Worm (Caenorhabditis elegans) whole organism, mixed stage, embryonic: ENCODE measurements around the gene dap-3.

Experiments used
- M03D4.4 ChIP-seq: sonication (generic microtip); optimal IDR thresholded peaks from 2 replicates; lab custom pipeline; 2017; ENCODE audit warnings: mild to moderate bottlenecking, missing genetic modification characterization, missing compliant biosample characterization
- bed-3 ChIP-seq: fragments of 200-800 bp; sonication (Bioruptor generic); optimal IDR thresholded peaks from 3 replicates; lab custom pipeline; 2018; ENCODE audit warnings: mild to moderate bottlenecking, missing genetic modification characterization, moderate library complexity, missing compliant biosample characterization
- blmp-1 ChIP-seq: fragments of 150-350 bp; optimal IDR thresholded peaks from 2 replicates; lab custom pipeline; 2014; ENCODE audit warnings: missing biosample characterization, missing genetic modification characterization
- ceh-39 ChIP-seq: fragments of 150-350 bp; optimal IDR thresholded peaks from 2 replicates; lab custom pipeline; 2014; ENCODE audit warnings: missing biosample characterization, missing genetic modification characterization
- ceh-43 ChIP-seq: fragments of 200-800 bp; sonication (Bioruptor generic); optimal IDR thresholded peaks from 2 replicates; lab custom pipeline; 2018; ENCODE audit warnings: mild to moderate bottlenecking, missing genetic modification characterization, moderate library complexity, missing compliant biosample characterization
- ceh-83 ChIP-seq: fragments of 200-800 bp; sonication (Bioruptor generic); optimal IDR thresholded peaks from 2 replicates; lab custom pipeline; 2018; ENCODE audit warnings: mild to moderate bottlenecking, missing genetic modification characterization, missing compliant biosample characterization
- ces-1 ChIP-seq: fragments of 150-350 bp; optimal IDR thresholded peaks from 2 replicates; lab custom pipeline; 2014; ENCODE audit warnings: missing biosample characterization, missing genetic modification reagents, missing genetic modification characterization
- cnd-1 ChIP-seq: fragments of 200-800 bp; sonication (Bioruptor generic); optimal IDR thresholded peaks from 2 replicates; lab custom pipeline; 2018; ENCODE audit warnings: mild to moderate bottlenecking, missing genetic modification characterization, missing compliant biosample characterization
- drap-1 ChIP-seq: fragments of 200-800 bp; sonication (Bioruptor generic); optimal IDR thresholded peaks from 3 replicates; lab custom pipeline; 2018; ENCODE audit warnings: mild to moderate bottlenecking, missing genetic modification characterization, missing compliant biosample characterization
- elt-1 ChIP-seq: sonication (generic microtip); optimal IDR thresholded peaks from 2 replicates; lab custom pipeline; 2017; ENCODE audit warnings: missing genetic modification characterization, mild to moderate bottlenecking, missing compliant biosample characterization, antibody characterized with exemption, moderate library complexity, borderline replicate concordance; ENCODE audit not compliant: insufficient read depth
- elt-3 ChIP-seq: fragments of 150-350 bp; optimal IDR thresholded peaks from 2 replicates; lab custom pipeline; 2014; ENCODE audit warnings: missing biosample characterization, missing genetic modification characterization
- flh-1 ChIP-seq: fragments of 200-800 bp; sonication (Bioruptor generic); optimal IDR thresholded peaks from 2 replicates; lab custom pipeline; 2018; ENCODE audit warnings: mild to moderate bottlenecking, missing genetic modification characterization, moderate library complexity, missing compliant biosample characterization
- ham-2 ChIP-seq: fragments of 200-800 bp; sonication (Bioruptor generic); optimal IDR thresholded peaks from 2 replicates; lab custom pipeline; 2018; ENCODE audit warnings: mild to moderate bottlenecking, missing genetic modification characterization, missing compliant biosample characterization
- hlh-1 ChIP-seq: fragments of 150-350 bp; optimal IDR thresholded peaks from 2 replicates; lab custom pipeline; 2014; ENCODE audit warnings: missing biosample characterization, missing genetic modification reagents, missing genetic modification characterization
- lsy-2 ChIP-seq: fragments of 150-350 bp; optimal IDR thresholded peaks from 2 replicates; lab custom pipeline; 2014; ENCODE audit warnings: missing biosample characterization, missing genetic modification characterization
- mab-5 ChIP-seq: fragments of 150-350 bp; optimal IDR thresholded peaks from 2 replicates; lab custom pipeline; 2014; ENCODE audit warnings: missing biosample characterization, missing genetic modification characterization
- mep-1 ChIP-seq: fragments of 150-350 bp; optimal IDR thresholded peaks from 2 replicates; lab custom pipeline; 2017; ENCODE audit warnings: missing biosample characterization, missing genetic modification reagents, missing genetic modification characterization, inconsistent platforms
- nhr-12 ChIP-seq: fragments of 150-350 bp; optimal IDR thresholded peaks from 2 replicates; lab custom pipeline; 2014; ENCODE audit warnings: missing biosample characterization, missing genetic modification characterization
- nhr-2 ChIP-seq: fragments of 150-350 bp; optimal IDR thresholded peaks from 2 replicates; lab custom pipeline; 2014; ENCODE audit warnings: missing biosample characterization, missing genetic modification characterization
- nhr-237 ChIP-seq: fragments of 150-350 bp; optimal IDR thresholded peaks from 2 replicates; lab custom pipeline; 2014; ENCODE audit warnings: missing biosample characterization, missing genetic modification characterization
- nhr-28 ChIP-seq: fragments of 150-350 bp; optimal IDR thresholded peaks from 2 replicates; lab custom pipeline; 2014; ENCODE audit warnings: missing biosample characterization, missing genetic modification characterization
- pha-4 ChIP-seq: fragments of 150-350 bp; optimal IDR thresholded peaks from 2 replicates; lab custom pipeline; 2018; ENCODE audit warnings: missing biosample characterization, missing genetic modification reagents, missing genetic modification characterization
- sem-2 ChIP-seq: fragments of 200-800 bp; sonication (Bioruptor generic); optimal IDR thresholded peaks from 2 replicates; lab custom pipeline; 2018; ENCODE audit warnings: mild to moderate bottlenecking, missing genetic modification characterization, missing compliant biosample characterization
- snpc-4 ChIP-seq: fragments of 150-350 bp; optimal IDR thresholded peaks from 2 replicates; lab custom pipeline; 2014; ENCODE audit warnings: missing biosample characterization, missing genetic modification characterization
- sptf-1 ChIP-seq: sonication (generic microtip); optimal IDR thresholded peaks from 2 replicates; lab custom pipeline; 2017; ENCODE audit warnings: mild to moderate bottlenecking, missing genetic modification characterization, moderate library complexity, missing compliant biosample characterization
- tbx-8 ChIP-seq: fragments of 200-800 bp; sonication (Bioruptor generic); optimal IDR thresholded peaks from 2 replicates; lab custom pipeline; 2018; ENCODE audit warnings: mild to moderate bottlenecking, missing genetic modification characterization, moderate library complexity, missing compliant biosample characterization
- unc-120 ChIP-seq: sonication (generic microtip); optimal IDR thresholded peaks from 2 replicates; lab custom pipeline; 2017; ENCODE audit warnings: missing genetic modification characterization, missing compliant biosample characterization; ENCODE audit not compliant: poor library complexity, severe bottlenecking
- unc-39 ChIP-seq: fragments of 150-350 bp; optimal IDR thresholded peaks from 2 replicates; lab custom pipeline; 2014; ENCODE audit warnings: missing biosample characterization, missing genetic modification characterization
- unc-62 ChIP-seq: fragments of 150-350 bp; optimal IDR thresholded peaks from 2 replicates; lab custom pipeline; 2014; ENCODE audit warnings: missing biosample characterization, missing genetic modification reagents, missing genetic modification characterization
- zip-8 ChIP-seq: fragments of 150-350 bp; optimal IDR thresholded peaks from 2 replicates; lab custom pipeline; 2014; ENCODE audit warnings: missing biosample characterization, missing genetic modification characterization
- ztf-11 ChIP-seq: fragments of 150-350 bp; optimal IDR thresholded peaks from 2 replicates; lab custom pipeline; 2014; ENCODE audit warnings: missing biosample characterization, missing genetic modification characterization

Gene dap-3

ce11 chrII:10594312-10594711 is 13.4 kb downstream of the dap-3 start:
- TF ChIP-seq zip-8 (peak; percentile 94), hlh-1 (no peak)

ce11 chrII:10594758-10595157 is 13.8 kb downstream of the dap-3 start, which contains the start of gene C14A4.6:
C14A4.6 (minus strand) TSS chrII:10594776.
- no peak for TF ChIP-seq tbx-8 (GFP tag; lab: Kevin White, UChicago)
- no peak for TF ChIP-seq elt-1
- TF ChIP-seq nhr-12 (tag; lab: Kevin White, UChicago) = no peak
- no peak for TF ChIP-seq pha-4
- no peak for TF ChIP-seq elt-3 (tag; lab: Kevin White, UChicago)
- no peak for TF ChIP-seq snpc-4 (tag; lab: Kevin White, UChicago)
- TF ChIP-seq lsy-2 (tag; lab: Kevin White, UChicago) = no peak
- TF ChIP-seq cnd-1 (tag; lab: Kevin White, UChicago) = no peak

ce11 chrII:10596462-10596861 is 15.5 kb downstream of the dap-3 start, which contains the start of gene C14A4.7:
C14A4.7 (minus strand) TSS chrII:10596562.
- TF ChIP-seq M03D4.4 (tag; lab: Kevin White, UChicago) (no peak), unc-120 (tag; lab: Kevin White, UChicago) (no peak)
- TF ChIP-seq, all 35 proteins: peak for 0

- TF ChIP-seq elt-1 (no peak), nhr-12 (tag; lab: Kevin White, UChicago) (no peak), ztf-11 (no peak), sptf-1 (tag; lab: Kevin White, UChicago) (no peak), ham-2 (no peak), nhr-2 (no peak), unc-62 (GFP tag; lab: Kevin White, UChicago) (no peak), bed-3 (no peak), zip-8 (no peak), unc-39 (tag; lab: Kevin White, UChicago) (no peak), snpc-4 (tag; lab: Kevin White, UChicago) (no peak), tbx-8 (GFP tag; lab: Kevin White, UChicago) (no peak), mep-1 (no peak), nhr-237 (tag; lab: Kevin White, UChicago) (no peak), hlh-1 (no peak), drap-1 (GFP tag; lab: Kevin White, UChicago) (no peak)
Observed at ce11 chrII:10598039-10598438, 17.1 kb downstream of the dap-3 start, which contains the start of gene C14A4.8. C14A4.8 (minus strand) TSS chrII:10598139.

- TF ChIP-seq elt-3 (tag; lab: Kevin White, UChicago) (peak; percentile 79), ham-2 (no peak)
- TF ChIP-seq, all 35 proteins: peak for 1
Observed at ce11 chrII:10598970-10599369, 18.0 kb downstream of the dap-3 start, which contains the start of gene C14A4.9. C14A4.9 (plus strand) TSS chrII:10599337.

- no peak for TF ChIP-seq ceh-43
- TF ChIP-seq elt-1 = no peak
- no peak for TF ChIP-seq mab-5 (tag; lab: Kevin White, UChicago)
- TF ChIP-seq nhr-28 (tag; lab: Kevin White, UChicago) = no peak
- no peak for TF ChIP-seq lsy-2 (tag; lab: Kevin White, UChicago)
- TF ChIP-seq nhr-12 (tag; lab: Kevin White, UChicago) = no peak
- no peak for TF ChIP-seq blmp-1 (tag; lab: Kevin White, UChicago)
- no peak for TF ChIP-seq elt-3 (tag; lab: Kevin White, UChicago)
- TF ChIP-seq ceh-83 (GFP tag; lab: Kevin White, UChicago) = no peak
- TF ChIP-seq mep-1 = no peak
- no peak for TF ChIP-seq cnd-1 (tag; lab: Kevin White, UChicago)
- no peak for TF ChIP-seq unc-120 (tag; lab: Kevin White, UChicago)
- no peak for TF ChIP-seq ces-1
- no peak for TF ChIP-seq snpc-4 (tag; lab: Kevin White, UChicago)
Observed at ce11 chrII:10602184-10602583, 21.3 kb downstream of the dap-3 start, which contains the start of gene srv-2. srv-2 (minus strand) TSS chrII:10602284.

- TF ChIP-seq ces-1 = no peak
- no peak for TF ChIP-seq ham-2
- no peak for TF ChIP-seq sem-2
- no peak for TF ChIP-seq elt-1
- no peak for TF ChIP-seq sptf-1 (tag; lab: Kevin White, UChicago)
- TF ChIP-seq unc-39 (tag; lab: Kevin White, UChicago) = no peak
- no peak for TF ChIP-seq mep-1
- no peak for TF ChIP-seq nhr-2
- TF ChIP-seq blmp-1 (tag; lab: Kevin White, UChicago) = no peak
- TF ChIP-seq flh-1 = no peak
- TF ChIP-seq bed-3 = no peak
- no peak for TF ChIP-seq nhr-28 (tag; lab: Kevin White, UChicago)
- no peak for TF ChIP-seq ceh-39 (tag; lab: Kevin White, UChicago)
- TF ChIP-seq ceh-43 = no peak
- no peak for TF ChIP-seq nhr-237 (tag; lab: Kevin White, UChicago)
- no peak for TF ChIP-seq drap-1 (GFP tag; lab: Kevin White, UChicago)
Observed at ce11 chrII:10603560-10603959, 22.6 kb downstream of the dap-3 start.
